Worm (Caenorhabditis elegans) whole organism, L1 larva: Measurements from ENCODE around the gene Y44A6C.2.

Source experiments
- fkh-10 ChIP-seq: sonication (generic microtip); optimal IDR thresholded peaks from 2 replicates; lab custom pipeline; 2017; ENCODE audit warnings: missing biosample characterization, missing genetic modification reagents, missing genetic modification characterization
- grh-1 ChIP-seq: fragments of 200-800 bp; sonication (Bioruptor generic); IDR thresholded peaks from 2 replicates; pipeline ENCODE4 v1.3.6; 2022; ENCODE audit warnings: missing genetic modification reagents, missing genetic modification characterization, missing compliant biosample characterization
- mef-2 ChIP-seq: fragments of 150-350 bp; optimal IDR thresholded peaks from 2 replicates; lab custom pipeline; 2014; ENCODE audit warnings: missing biosample characterization, missing genetic modification characterization
- nhr-20 ChIP-seq: sonication (generic microtip); optimal IDR thresholded peaks from 2 replicates; lab custom pipeline; 2016; ENCODE audit warnings: mild to moderate bottlenecking, missing genetic modification characterization, missing compliant biosample characterization
- nhr-85 ChIP-seq: sonication (generic microtip); peaks from one replicate; lab custom pipeline; 2016; ENCODE audit warnings: missing genetic modification characterization, inconsistent platforms, missing compliant biosample characterization
- nhr-90 ChIP-seq: sonication (generic microtip); optimal IDR thresholded peaks from 2 replicates; lab custom pipeline; 2016; ENCODE audit warnings: mild to moderate bottlenecking, missing genetic modification characterization, missing compliant biosample characterization; ENCODE audit not compliant: poor library complexity
- pqm-1 ChIP-seq: sonication (generic microtip); optimal IDR thresholded peaks from 3 replicates; lab custom pipeline; 2017; ENCODE audit warnings: missing biosample characterization, missing genetic modification characterization
- skn-1 ChIP-seq: fragments of 150-350 bp; optimal IDR thresholded peaks from 2 replicates; lab custom pipeline; 2014; ENCODE audit warnings: missing biosample characterization, missing genetic modification characterization
- snpc-4 ChIP-seq: fragments of 150-350 bp; optimal IDR thresholded peaks from 2 replicates; lab custom pipeline; 2014; ENCODE audit warnings: missing biosample characterization, missing genetic modification characterization
- unc-62 ChIP-seq: fragments of 150-350 bp; optimal IDR thresholded peaks from 2 replicates; lab custom pipeline; 2014; ENCODE audit warnings: missing biosample characterization, missing genetic modification reagents, missing genetic modification characterization
- vab-15 ChIP-seq: sonication (generic microtip); optimal IDR thresholded peaks from 2 replicates; lab custom pipeline; 2017; ENCODE audit warnings: missing genotype, mild to moderate bottlenecking, missing genetic modification characterization, missing compliant biosample characterization
- zip-4 ChIP-seq: fragments of 200-800 bp; sonication (Bioruptor generic); optimal IDR thresholded peaks from 2 replicates; lab custom pipeline; 2018; ENCODE audit warnings: mild to moderate bottlenecking, missing genetic modification characterization, moderate library complexity, missing compliant biosample characterization
- ztf-4 ChIP-seq: fragments of 150-350 bp; optimal IDR thresholded peaks from 2 replicates; lab custom pipeline; 2014; ENCODE audit warnings: missing biosample characterization, missing genetic modification characterization

ce11 chrV:20771702-20772101 is 49.7 kb downstream of the Y44A6C.2 start:
- no peak for TF ChIP-seq fkh-10
- peak; percentile 46 for TF ChIP-seq nhr-85
- TF ChIP-seq vab-15 (tag; lab: Kevin White, UChicago), result no peak
- TF ChIP-seq skn-1 (tag; lab: Kevin White, UChicago), result no peak
- TF ChIP-seq zip-4, result no peak
- no peak for TF ChIP-seq ztf-4 (tag; lab: Kevin White, UChicago)
- TF ChIP-seq pqm-1 (tag; lab: Kevin White, UChicago), result no peak
- TF ChIP-seq nhr-20 (tag; lab: Kevin White, UChicago), result no peak
- TF ChIP-seq unc-62 (GFP tag; lab: Kevin White, UChicago), result no peak
- TF ChIP-seq snpc-4 (tag; lab: Kevin White, UChicago), result no peak
- no peak for TF ChIP-seq nhr-90 (tag; lab: Kevin White, UChicago)
- TF ChIP-seq grh-1, result no peak
- no peak for TF ChIP-seq mef-2 (tag; lab: Kevin White, UChicago)
